Worm (Caenorhabditis elegans): Measurements from ENCODE around the gene clec-54.

clec-54 gene

DNA sequence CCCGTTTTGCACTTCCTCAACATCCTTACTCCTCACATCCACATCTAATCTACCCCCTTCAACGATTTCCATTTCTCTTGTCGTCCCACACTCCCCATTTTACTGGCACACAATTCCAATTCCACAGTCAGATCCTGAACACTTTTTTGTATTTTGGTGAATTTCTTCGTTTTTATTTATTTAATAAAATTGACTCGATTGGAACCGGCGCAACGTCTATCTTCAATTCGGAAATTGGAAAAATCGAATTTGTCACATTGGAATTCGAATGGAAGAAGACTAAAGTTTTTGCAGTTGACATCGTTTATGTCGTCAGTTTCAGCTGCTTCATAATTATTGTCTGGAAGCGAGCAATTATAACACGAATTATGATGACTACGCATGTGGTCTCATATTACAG lies 50.5 kb downstream of the clec-54 start:
- TF ChIP-seq zip-2 (tag; optimal IDR thresholded peaks at IDR 0.05): no peak
- no peak for TF ChIP-seq zag-1 (tag; optimal IDR thresholded peaks at IDR 0.05)
- no peak for TF ChIP-seq lin-39 (tag; optimal IDR thresholded peaks at IDR 0.05)
- TF ChIP-seq F49E8.2 (tag; optimal IDR thresholded peaks at IDR 0.05; ENCODE audit: borderline replicate concordance): no peak
- peak; percentile 53 for TF ChIP-seq ces-1 (GFP tag; optimal IDR thresholded peaks at IDR 0.05)
- no peak for TF ChIP-seq Y5F2A.4 (GFP tag; optimal IDR thresholded peaks at IDR 0.05)
- TF ChIP-seq vab-7 (GFP tag; IDR thresholded peaks at IDR 0.05): no peak

Measured in whole organism, L4 larva.